Fruit fly (Drosophila melanogaster) whole organism, embryonic: Measurements from ENCODE around the gene CG13917.

Source experiments
- ATbp ChIP-seq: fragments of 200-800 bp; sonication (Bioruptor generic); optimal IDR thresholded peaks from 2 replicates; lab custom pipeline; 2017; ENCODE audit warnings: missing biosample characterization, mild to moderate bottlenecking, missing genetic modification characterization, missing genetic modification reagents
- Atf6 ChIP-seq: fragments of 200-800 bp; sonication (Bioruptor generic); IDR thresholded peaks from 2 replicates; pipeline ENCODE4 v1.3.6; 2022; ENCODE audit warnings: missing biosample characterization, missing genetic modification characterization
- Awh ChIP-seq: fragments of 200-800 bp; sonication (Bioruptor generic); IDR thresholded peaks from 2 replicates; pipeline ENCODE4, ENCODE4 v1.3.6; 2022; ENCODE audit warnings: missing biosample characterization, missing genetic modification characterization
- CG1024 ChIP-seq: fragments of 200-800 bp; sonication (Bioruptor generic); IDR thresholded peaks from 2 replicates; pipeline ENCODE4 v1.3.6; 2022; ENCODE audit warnings: missing biosample characterization, missing genetic modification characterization
- CG11085 ChIP-seq: fragments of 200-800 bp; sonication (Bioruptor generic); IDR thresholded peaks from 2 replicates; pipeline ENCODE4 v1.3.6; 2022; ENCODE audit warnings: missing biosample characterization, missing genetic modification characterization
- CG12236 ChIP-seq: fragments of 200-800 bp; sonication (Bioruptor generic); optimal IDR thresholded peaks from 2 replicates; lab custom pipeline; 2016; ENCODE audit warnings: missing biosample characterization, missing genetic modification characterization
- CG12744 ChIP-seq: fragments of 200-800 bp; sonication (Bioruptor generic); optimal IDR thresholded peaks from 2 replicates; lab custom pipeline; 2016; ENCODE audit warnings: missing biosample characterization, missing genetic modification characterization
- CG13296 ChIP-seq: fragments of 200-800 bp; sonication (Bioruptor generic); optimal IDR thresholded peaks from 3 replicates; lab custom pipeline; 2018; ENCODE audit warnings: missing biosample characterization, mild to moderate bottlenecking, missing genetic modification characterization
- CG15011 ChIP-seq: fragments of 200-800 bp; sonication (Bioruptor generic); optimal IDR thresholded peaks from 3 replicates; lab custom pipeline; 2018; ENCODE audit warnings: missing biosample characterization, mild to moderate bottlenecking, missing genetic modification characterization
- CG15696 ChIP-seq: fragments of 200-800 bp; sonication (Bioruptor generic); optimal IDR thresholded peaks from 2 replicates; lab custom pipeline; 2019; ENCODE audit warnings: missing biosample characterization, mild to moderate bottlenecking, missing genetic modification characterization, moderate library complexity
- CG16815 ChIP-seq: fragments of 200-800 bp; sonication (Bioruptor generic); optimal IDR thresholded peaks from 3 replicates; lab custom pipeline; 2017; ENCODE audit warnings: missing biosample characterization, mild to moderate bottlenecking, missing genetic modification characterization
- CG18011 ChIP-seq: fragments of 200-800 bp; sonication (Bioruptor generic); optimal IDR thresholded peaks from 2 replicates; lab custom pipeline; 2017; ENCODE audit warnings: missing biosample characterization, missing genetic modification characterization, mild to moderate bottlenecking, moderate library complexity, missing genotype
- CG18619 ChIP-seq: fragments of 200-800 bp; sonication (Bioruptor generic); optimal IDR thresholded peaks from 3 replicates; lab custom pipeline; 2017; ENCODE audit warnings: missing biosample characterization, mild to moderate bottlenecking, missing genetic modification characterization
- CG2712 ChIP-seq: fragments of 200-800 bp; optimal IDR thresholded peaks from 3 replicates; lab custom pipeline; 2019; ENCODE audit warnings: missing biosample characterization, mild to moderate bottlenecking, missing genetic modification characterization, moderate library complexity
- CG30403 ChIP-seq: fragments of 200-800 bp; sonication (Bioruptor generic); optimal IDR thresholded peaks from 3 replicates; lab custom pipeline; 2016; ENCODE audit warnings: missing biosample characterization, missing genetic modification characterization
- CG34376 ChIP-seq: fragments of 200-800 bp; sonication (Bioruptor generic); optimal IDR thresholded peaks from 2 replicates; lab custom pipeline; 2018; ENCODE audit warnings: missing biosample characterization, mild to moderate bottlenecking, missing genetic modification characterization
- CG4360 ChIP-seq: fragments of 200-800 bp; sonication (Bioruptor generic); IDR thresholded peaks from 2 replicates; pipeline ENCODE4 v1.3.6; 2022; ENCODE audit warnings: missing biosample characterization, missing genetic modification characterization
- CG43689 ChIP-seq: fragments of 200-800 bp; sonication (Bioruptor generic); IDR thresholded peaks from 2 replicates; pipeline ENCODE4 v1.3.6; 2022; ENCODE audit warnings: missing biosample characterization, missing genetic modification characterization
- CG4707 ChIP-seq: fragments of 200-800 bp; sonication (Bioruptor generic); optimal IDR thresholded peaks from 2 replicates; lab custom pipeline; 2018; ENCODE audit warnings: missing biosample characterization, mild to moderate bottlenecking, missing genetic modification characterization, moderate library complexity
- CG6254 ChIP-seq: fragments of 200-800 bp; sonication (Bioruptor generic); optimal IDR thresholded peaks from 3 replicates; lab custom pipeline; 2017; ENCODE audit warnings: mild to moderate bottlenecking, missing biosample characterization, missing genetic modification reagents, missing genetic modification characterization
- CG6765 ChIP-seq: fragments of 200-800 bp; sonication (Bioruptor generic); optimal IDR thresholded peaks from 3 replicates; lab custom pipeline; 2017; ENCODE audit warnings: missing biosample characterization, mild to moderate bottlenecking, missing genetic modification characterization
- CG7987 ChIP-seq: fragments of 200-800 bp; sonication (Bioruptor generic); optimal IDR thresholded peaks from 2 replicates; lab custom pipeline; 2018; ENCODE audit warnings: missing biosample characterization, mild to moderate bottlenecking, missing genetic modification characterization, moderate library complexity
- CG8359 ChIP-seq: fragments of 200-800 bp; sonication (Bioruptor generic); optimal IDR thresholded peaks from 2 replicates; lab custom pipeline; 2017; ENCODE audit warnings: missing biosample characterization, mild to moderate bottlenecking, missing genetic modification characterization, borderline replicate concordance
- CHES-1-like ChIP-seq: fragments of 200-800 bp; sonication (Bioruptor generic); optimal IDR thresholded peaks from 2 replicates; lab custom pipeline; 2016; ENCODE audit warnings: missing biosample characterization, missing genetic modification characterization
- Gsc ChIP-seq: fragments of 200-800 bp; sonication (Bioruptor generic); IDR thresholded peaks from 2 replicates; pipeline ENCODE4 v1.3.6; 2022; ENCODE audit warnings: missing biosample characterization, missing genetic modification characterization
- HLHmδ ChIP-seq: fragments of 200-800 bp; sonication (Bioruptor generic); optimal IDR thresholded peaks from 2 replicates; lab custom pipeline; 2018; ENCODE audit warnings: missing biosample characterization, mild to moderate bottlenecking, missing genetic modification characterization, moderate library complexity
- Kr ChIP-seq: fragments of 200-800 bp; sonication (Bioruptor generic); optimal IDR thresholded peaks from 2 replicates; lab custom pipeline; 2017; ENCODE audit warnings: missing biosample characterization, mild to moderate bottlenecking, missing genetic modification characterization
- MTF-1 ChIP-seq: fragments of 200-800 bp; sonication (Bioruptor generic); optimal IDR thresholded peaks from 2 replicates; lab custom pipeline; 2018; ENCODE audit warnings: missing biosample characterization, mild to moderate bottlenecking, missing genetic modification characterization, borderline replicate concordance
- Neu2 ChIP-seq: fragments of 200-800 bp; sonication (Bioruptor generic); optimal IDR thresholded peaks from 3 replicates; lab custom pipeline; 2016; ENCODE audit warnings: missing biosample characterization, missing genetic modification characterization, borderline replicate concordance
- Sin3A ChIP-seq: fragments of >200 bp; optimal IDR thresholded peaks from 2 replicates; lab custom pipeline; 2018
- Six4 ChIP-seq: fragments of 200-800 bp; sonication (Bioruptor generic); optimal IDR thresholded peaks from 2 replicates; lab custom pipeline; 2016; ENCODE audit warnings: missing biosample characterization, missing genetic modification characterization
- Sox100B ChIP-seq: fragments of 200-800 bp; sonication (Bioruptor generic); optimal IDR thresholded peaks from 3 replicates; lab custom pipeline; 2018; ENCODE audit warnings: missing biosample characterization, mild to moderate bottlenecking, missing genetic modification characterization
- Ssrp ChIP-seq: fragments of 200-800 bp; sonication (Bioruptor generic); optimal IDR thresholded peaks from 2 replicates; lab custom pipeline; 2018; ENCODE audit warnings: missing biosample characterization, mild to moderate bottlenecking, missing genetic modification characterization, moderate library complexity
- Xrp1 ChIP-seq: fragments of 200-800 bp; sonication (Bioruptor generic); IDR thresholded peaks from 2 replicates; pipeline ENCODE4 v1.3.6; 2022; ENCODE audit warnings: missing biosample characterization, missing genetic modification characterization
- ab ChIP-seq: fragments of 200-800 bp; sonication (Bioruptor generic); optimal IDR thresholded peaks from 2 replicates; lab custom pipeline; 2016; ENCODE audit warnings: missing biosample characterization, missing genetic modification characterization
- abd-A ChIP-seq: fragments of 200-800 bp; sonication (Bioruptor generic); optimal IDR thresholded peaks from 3 replicates; lab custom pipeline; 2019; ENCODE audit warnings: missing biosample characterization, mild to moderate bottlenecking, missing genetic modification characterization, moderate library complexity
- chn ChIP-seq: fragments of 200-800 bp; sonication (Bioruptor generic); optimal IDR thresholded peaks from 2 replicates; lab custom pipeline; 2016; ENCODE audit warnings: missing biosample characterization, missing genetic modification characterization
- cwo ChIP-seq: fragments of 200-800 bp; sonication (Bioruptor generic); optimal IDR thresholded peaks from 3 replicates; lab custom pipeline; 2017; ENCODE audit warnings: missing biosample characterization, missing genetic modification characterization, mild to moderate bottlenecking, moderate library complexity, missing genetic modification reagents
- esg ChIP-seq: fragments of 200-800 bp; sonication (Bioruptor generic); conservative IDR thresholded peaks from 2 replicates; pipeline ENCODE4 v1.3.6; 2022; ENCODE audit warnings: missing biosample characterization, missing genetic modification characterization
- exex ChIP-seq: fragments of 200-800 bp; sonication (Bioruptor generic); optimal IDR thresholded peaks from 4 replicates; lab custom pipeline; 2018; ENCODE audit warnings: missing biosample characterization, mild to moderate bottlenecking, missing genetic modification characterization, moderate library complexity
- eyg ChIP-seq: fragments of 200-800 bp; sonication (Bioruptor generic); optimal IDR thresholded peaks from 3 replicates; lab custom pipeline; 2016; ENCODE audit warnings: missing biosample characterization, missing genetic modification characterization
- fd102C ChIP-seq: fragments of 200-800 bp; sonication (Bioruptor generic); optimal IDR thresholded peaks from 2 replicates; lab custom pipeline; 2018; ENCODE audit warnings: missing biosample characterization, mild to moderate bottlenecking, missing genetic modification characterization, moderate library complexity
- ftz-f1 ChIP-seq: fragments of 200-800 bp; sonication (Bioruptor generic); optimal IDR thresholded peaks from 2 replicates; lab custom pipeline; 2016; ENCODE audit warnings: missing biosample characterization, missing genetic modification characterization
- hkb ChIP-seq, 2 experiments: fragments of 200-800 bp in 1 of 2; fragments of >200 bp in 1 of 2; sonication (Bioruptor generic) in 1 of 2; IDR thresholded peaks in 1 of 2; optimal IDR thresholded peaks in 1 of 2; 2 replicates each; pipeline versions ENCODE4 v1.3.6 to Lab custom; 2017 to 2022; ENCODE audit warnings: missing biosample characterization in 1 of 2, missing genetic modification characterization in 1 of 2
- ken ChIP-seq: fragments of 200-800 bp; sonication (Bioruptor generic); IDR thresholded peaks from 3 replicates; pipeline ENCODE4 v1.3.6; 2022; ENCODE audit warnings: missing biosample characterization, missing genetic modification characterization
- sisA ChIP-seq: fragments of 200-800 bp; sonication (Bioruptor generic); IDR thresholded peaks from 2 replicates; pipeline ENCODE4 v1.3.6; 2022; ENCODE audit warnings: missing biosample characterization, missing genetic modification characterization
- sr ChIP-seq: fragments of 200-800 bp; sonication (Bioruptor generic); IDR thresholded peaks from 3 replicates; pipeline ENCODE4 v1.3.6; 2022; ENCODE audit warnings: missing biosample characterization, missing genetic modification characterization
- twi ChIP-seq: fragments of 200-800 bp; optimal IDR thresholded peaks from 2 replicates; lab custom pipeline; 2019; ENCODE audit warnings: missing biosample characterization, mild to moderate bottlenecking, missing genetic modification characterization, moderate library complexity
- wor ChIP-seq: fragments of 200-800 bp; sonication (Bioruptor generic); IDR thresholded peaks from 2 replicates; pipeline ENCODE4 v1.3.6; 2022; ENCODE audit warnings: missing biosample characterization, missing genetic modification characterization

The CG13917 gene

DNA sequence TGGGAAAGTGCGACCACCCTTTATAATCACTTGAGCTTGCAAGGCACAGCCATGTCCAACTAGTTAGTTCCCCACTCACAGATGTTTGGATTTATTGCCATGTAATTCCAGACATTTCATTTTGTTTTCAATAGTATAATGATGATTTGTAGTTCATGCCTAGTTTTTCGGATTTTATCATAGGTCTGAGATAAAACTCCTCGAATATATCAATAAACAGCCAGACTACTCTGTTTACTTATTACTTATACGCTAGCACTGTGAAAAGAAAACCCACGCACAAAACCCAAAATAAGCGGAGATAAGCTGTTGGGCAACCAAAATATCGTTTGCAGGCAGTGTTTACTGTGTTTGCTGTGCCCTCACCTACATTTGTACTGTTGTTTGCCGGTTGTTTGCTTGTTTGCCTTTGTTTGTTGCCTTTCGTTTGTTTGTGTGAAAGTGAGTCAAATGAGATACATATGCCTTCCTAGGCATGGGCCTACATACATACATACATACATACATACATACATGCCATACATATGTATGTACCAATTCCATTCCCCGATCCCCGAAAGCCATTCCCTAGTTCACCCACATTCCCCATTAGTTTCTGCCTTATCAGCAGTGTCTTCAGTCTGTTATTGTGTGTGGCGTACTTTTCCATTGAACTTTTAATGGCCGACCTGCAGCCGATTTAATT lies 2.8 kb downstream of the CG13917 start (continued):
- no peak for TF ChIP-seq CG11085 (GFP tag; lab: Robert Waterston, UW)
- peak; percentile 71 for TF ChIP-seq CG15011 (GFP tag; lab: Kevin White, UChicago)
- TF ChIP-seq cwo (GFP tag; lab: Kevin White, UChicago): peak; percentile 25
- TF ChIP-seq Gsc: no peak
- peak; percentile 90 for TF ChIP-seq MTF-1
- peak; percentile 93 for TF ChIP-seq ATbp (GFP tag; lab: Kevin White, UChicago)
- no peak for TF ChIP-seq ab
- TF ChIP-seq Sin3A (lab: Kevin White, UChicago): no peak
- TF ChIP-seq HLHmδ (GFP tag; lab: Kevin White, UChicago): peak; percentile 95
- peak; percentile 72; the same call in 2 of the 3 replicates for TF ChIP-seq sr
- peak; percentile 87 for TF ChIP-seq CG7987
- TF ChIP-seq Awh: peak; percentile 63; the same call in 1 of the 2 replicates
- no peak for TF ChIP-seq hkb (optimal IDR thresholded peaks at IDR 0.05; lab: Kevin White, UChicago)
- TF ChIP-seq hkb (GFP tag; IDR thresholded peaks at IDR 0.05; lab: Robert Waterston, UW): peak; percentile 65
- peak; percentile 47 for TF ChIP-seq Ssrp
- TF ChIP-seq esg (GFP tag; lab: Robert Waterston, UW): no peak; the same call in 1 of the 2 replicates
- TF ChIP-seq abd-A: peak; percentile 79
- peak; percentile 64 for TF ChIP-seq eyg (GFP tag; lab: Kevin White, UChicago)
- peak; percentile 60 for TF ChIP-seq CG18619 (GFP tag; lab: Kevin White, UChicago)
- peak; percentile 58; the same call in 1 of the 3 replicates for TF ChIP-seq ken
- TF ChIP-seq twi (tag; lab: Kevin White, UChicago): peak; percentile 75
- TF ChIP-seq CG2712 (tag; lab: Kevin White, UChicago): peak; percentile 73
- TF ChIP-seq CG4360 (GFP tag; lab: Robert Waterston, UW): peak; percentile 64
- TF ChIP-seq CG6765: peak; percentile 71
- TF ChIP-seq exex (tag; lab: Kevin White, UChicago): peak; percentile 20
- TF ChIP-seq CG34376 (GFP tag; lab: Kevin White, UChicago): peak; percentile 56
- TF ChIP-seq CG30403 (GFP tag; lab: Kevin White, UChicago): peak; percentile 36
- peak; percentile 65 for TF ChIP-seq CG13296 (GFP tag; lab: Kevin White, UChicago)
- TF ChIP-seq wor (GFP tag; lab: Robert Waterston, UW): peak; percentile 44
- peak; percentile 50 for TF ChIP-seq chn (GFP tag; lab: Kevin White, UChicago)
- TF ChIP-seq Xrp1 (GFP tag; lab: Robert Waterston, UW): peak; percentile 83
- peak; percentile 45 for TF ChIP-seq CG1024 (GFP tag; lab: Robert Waterston, UW)
- TF ChIP-seq sisA (GFP tag; lab: Robert Waterston, UW): peak; percentile 64
- TF ChIP-seq CG12236 (GFP tag; lab: Kevin White, UChicago): peak; percentile 48
- peak; percentile 95 for TF ChIP-seq CG15696
- TF ChIP-seq CG16815 (GFP tag; lab: Kevin White, UChicago): peak; percentile 26
- no peak for TF ChIP-seq ftz-f1 (GFP tag; lab: Kevin White, UChicago)
- TF ChIP-seq Kr (GFP tag; lab: Kevin White, UChicago): peak; percentile 93
- TF ChIP-seq Neu2 (GFP tag; lab: Kevin White, UChicago): no peak
- peak; percentile 81 for TF ChIP-seq CG8359 (GFP tag; lab: Kevin White, UChicago)
- TF ChIP-seq Six4: peak; percentile 67
- peak; percentile 36 for TF ChIP-seq CG18011 (GFP tag; lab: Kevin White, UChicago)
- TF ChIP-seq Atf6: peak; percentile 51; the same call in 1 of the 2 replicates
- TF ChIP-seq CG4707 (GFP tag; lab: Kevin White, UChicago): peak; percentile 61
- peak; percentile 92 for TF ChIP-seq fd102C (GFP tag; lab: Kevin White, UChicago)
- TF ChIP-seq Sox100B (GFP tag; lab: Kevin White, UChicago): peak; percentile 81
- TF ChIP-seq CG12744 (GFP tag; lab: Kevin White, UChicago): peak; percentile 24
- TF ChIP-seq CG43689 (GFP tag; lab: Robert Waterston, UW): peak; percentile 45; the same call in 1 of the 2 replicates
- peak; percentile 72 for TF ChIP-seq CHES-1-like (GFP tag; lab: Kevin White, UChicago)
- TF ChIP-seq CG6254: peak; percentile 73
